Fruit fly (Drosophila melanogaster): ENCODE measurements around the gene Or10a.

Gene Or10a

DNA sequence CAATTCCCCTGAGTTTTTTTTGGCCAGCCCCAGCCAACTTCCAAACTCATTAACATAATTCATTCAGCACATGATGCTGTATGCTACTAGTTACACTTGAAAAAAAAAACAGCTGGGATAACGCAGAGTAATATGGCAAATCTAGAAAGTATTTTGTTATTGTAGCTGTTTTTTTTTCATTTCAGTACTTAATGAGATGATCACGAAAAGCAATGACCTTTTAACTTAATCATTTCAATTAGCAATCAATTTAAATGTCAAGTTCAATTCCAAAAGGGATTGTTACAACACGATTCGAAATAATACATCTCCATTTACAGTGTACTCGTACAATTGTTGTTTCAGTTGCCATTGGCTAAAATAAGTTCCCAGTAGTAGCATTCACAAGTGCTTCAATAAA, 33.2 kb upstream of the Or10a start (continued):
- TF ChIP-seq CG15479 (GFP tag; optimal IDR thresholded peaks at IDR 0.05) = no peak
- TF ChIP-seq sna (GFP tag; IDR thresholded peaks at IDR 0.05; ENCODE audit: partially characterized antibody) = no peak
- TF ChIP-seq MESR4 (GFP tag; optimal IDR thresholded peaks at IDR 0.05) = no peak
- TF ChIP-seq Hr39 (optimal IDR thresholded peaks at IDR 0.05) = no peak
- TF ChIP-seq CG7839 (tag; optimal IDR thresholded peaks at IDR 0.05) = no peak
- no peak for TF ChIP-seq shn (GFP tag; optimal IDR thresholded peaks at IDR 0.05)
- TF ChIP-seq kni (GFP tag; optimal IDR thresholded peaks at IDR 0.05) = no peak
- TF ChIP-seq CG10209 (GFP tag; optimal IDR thresholded peaks at IDR 0.05) = no peak
- no peak for TF ChIP-seq Rx (GFP tag; IDR thresholded peaks at IDR 0.05)
- no peak for TF ChIP-seq Sox102F (GFP tag; optimal IDR thresholded peaks at IDR 0.05)
- no peak for TF ChIP-seq lov (optimal IDR thresholded peaks at IDR 0.05)
- TF ChIP-seq lov (GFP tag; IDR thresholded peaks at IDR 0.05) = no peak
- TF ChIP-seq CTCF (GFP tag; optimal IDR thresholded peaks at IDR 0.05) = no peak
- TF ChIP-seq CG13296 (GFP tag; optimal IDR thresholded peaks at IDR 0.05) = no peak
- peak; percentile 37 for TF ChIP-seq CG11504 (tag; optimal IDR thresholded peaks at IDR 0.05)
- no peak for TF ChIP-seq CG4404 (GFP tag; IDR thresholded peaks at IDR 0.05)
- TF ChIP-seq Med (GFP tag) = peak; percentile 52
- TF ChIP-seq CG10431 (GFP tag; optimal IDR thresholded peaks at IDR 0.05) = no peak
- TF ChIP-seq CG7556 (GFP tag; optimal IDR thresholded peaks at IDR 0.05) = no peak
- TF ChIP-seq Dip3 (GFP tag; optimal IDR thresholded peaks at IDR 0.05) = no peak
- no peak for TF ChIP-seq CG15696 (tag; optimal IDR thresholded peaks at IDR 0.05)
- TF ChIP-seq gem (tag; optimal IDR thresholded peaks at IDR 0.05) = peak; percentile 25
- peak; percentile 41; the same call in 1 of the 3 replicates for TF ChIP-seq ci (GFP tag; IDR thresholded peaks at IDR 0.05)
- no peak for TF ChIP-seq bsh (GFP tag; optimal IDR thresholded peaks at IDR 0.05)
- no peak for TF ChIP-seq CG13775 (GFP tag; optimal IDR thresholded peaks at IDR 0.05)
- TF ChIP-seq Mad (GFP tag; optimal IDR thresholded peaks at IDR 0.05) = no peak
- no peak for TF ChIP-seq CG16779 (GFP tag; IDR thresholded peaks at IDR 0.05)
- no peak for TF ChIP-seq CG11560 (tag; IDR thresholded peaks at IDR 0.05)
- no peak for TF ChIP-seq CG8290 (GFP tag; optimal IDR thresholded peaks at IDR 0.05)
- TF ChIP-seq CG8290 (tag; optimal IDR thresholded peaks at IDR 0.05) = no peak
- no peak for TF ChIP-seq ATbp (GFP tag; optimal IDR thresholded peaks at IDR 0.05)
- TF ChIP-seq sc (optimal IDR thresholded peaks at IDR 0.05) = no peak
- no peak for TF ChIP-seq sc (GFP tag; optimal IDR thresholded peaks at IDR 0.05)
- no peak for TF ChIP-seq HmgZ (tag; optimal IDR thresholded peaks at IDR 0.05)
- no peak for TF ChIP-seq CG12659 (GFP tag; optimal IDR thresholded peaks at IDR 0.05)
- TF ChIP-seq H2.0 (GFP tag; IDR thresholded peaks at IDR 0.05) = no peak
- no peak for TF ChIP-seq Hey (tag; optimal IDR thresholded peaks at IDR 0.05)
- TF ChIP-seq danr (GFP tag; IDR thresholded peaks at IDR 0.05) = no peak
- peak; percentile 33 for TF ChIP-seq CG15269 (tag; optimal IDR thresholded peaks at IDR 0.05)
- no peak for TF ChIP-seq Eip74EF (GFP tag; optimal IDR thresholded peaks at IDR 0.05)
- TF ChIP-seq fd96Cb (tag; optimal IDR thresholded peaks at IDR 0.05) = no peak

DNA sequence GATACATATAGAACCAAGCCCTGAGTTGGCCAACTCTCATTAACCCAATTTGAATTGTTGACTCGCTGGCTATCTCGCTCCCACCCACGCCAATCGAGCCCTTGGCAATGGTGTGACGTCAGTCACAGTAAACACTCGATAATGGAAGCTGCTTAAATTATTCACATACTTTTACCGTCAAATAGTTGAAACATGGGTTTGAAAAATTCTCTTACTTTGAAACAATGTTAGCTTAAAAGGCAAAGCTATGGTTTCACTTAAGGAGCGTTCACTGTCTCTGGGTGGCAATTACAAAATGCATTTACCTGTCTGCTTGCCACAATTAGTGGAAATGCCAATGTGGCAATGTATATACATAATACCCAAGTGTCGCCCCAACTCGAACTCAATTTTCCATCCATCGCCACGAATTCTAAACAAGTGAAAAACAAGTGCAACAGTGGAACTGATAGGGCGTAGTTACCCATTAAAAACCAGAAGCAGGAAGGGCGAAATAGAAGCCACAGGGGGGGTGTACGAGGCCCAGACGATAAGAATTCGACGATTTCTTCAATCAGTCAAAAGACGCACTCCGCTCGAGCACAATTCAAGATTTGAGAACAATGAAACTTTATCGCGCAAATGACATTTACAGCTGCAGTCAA, 32.4 kb upstream of the Or10a start:
- TF ChIP-seq CG10959 (GFP tag; IDR thresholded peaks at IDR 0.05) (peak; percentile 62), BtbVII (GFP tag; optimal IDR thresholded peaks at IDR 0.05) (peak; percentile 87), emc (GFP tag; optimal IDR thresholded peaks at IDR 0.05) (peak; percentile 56), Dfd (GFP tag; optimal IDR thresholded peaks at IDR 0.05) (no peak), CG10267 (tag; optimal IDR thresholded peaks at IDR 0.05) (peak; percentile 54), CG15479 (GFP tag; optimal IDR thresholded peaks at IDR 0.05) (peak; percentile 24), CG3281 (GFP tag; optimal IDR thresholded peaks at IDR 0.05) (peak; percentile 85), psq (GFP tag; optimal IDR thresholded peaks at IDR 0.05) (no peak), CG4360 (GFP tag; IDR thresholded peaks at IDR 0.05) (peak; percentile 52), CG9727 (GFP tag; optimal IDR thresholded peaks at IDR 0.05) (peak; percentile 72), GATAe (GFP tag; conservative IDR thresholded peaks at IDR 0.05) (peak; percentile 43; the same call in 1 of the 2 replicates), chif (GFP tag; optimal IDR thresholded peaks at IDR 0.05) (peak; percentile 86 to 88), MBD-R2 (GFP tag; IDR thresholded peaks at IDR 0.05) (peak; percentile 61; the same call in 1 of the 2 replicates), btn (GFP tag; optimal IDR thresholded peaks at IDR 0.05) (peak; percentile 68)
